Worm (Caenorhabditis elegans): ENCODE data around the gene ins-10.

ins-10 gene

DNA sequence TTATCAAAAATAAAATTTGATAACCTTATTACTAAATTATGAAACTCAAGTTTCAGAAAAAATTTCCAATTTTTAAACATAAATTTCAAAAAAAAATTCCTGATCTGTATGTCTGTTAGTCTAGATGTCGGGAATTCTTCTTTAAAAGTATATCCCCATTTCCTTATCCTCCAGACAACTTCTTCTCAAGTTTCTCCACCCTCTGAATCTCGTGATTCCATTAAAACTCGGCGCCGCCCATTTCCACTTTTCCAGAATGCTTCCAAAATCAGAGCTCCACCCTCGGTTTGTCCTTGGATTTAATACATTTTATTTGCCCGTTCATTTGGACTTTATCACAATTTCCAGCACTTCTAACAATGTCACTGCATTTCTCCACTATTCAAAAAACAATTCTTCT lies at the start of gene ins-10:
Gene ins-10, plus strand, starts transcription at position 301 of the 400 bp plus-strand sequence.
- TF ChIP-seq nhr-77 (tag; optimal IDR thresholded peaks at IDR 0.05) (no peak), ceh-9 (tag; optimal IDR thresholded peaks at IDR 0.05) (no peak), nhr-67 (tag; optimal IDR thresholded peaks at IDR 0.05) (no peak), nfya-1 (tag; optimal IDR thresholded peaks at IDR 0.05; ENCODE audit: insufficient read depth) (no peak), nhr-76 (tag; optimal IDR thresholded peaks at IDR 0.05) (no peak), mdl-1 (tag; optimal IDR thresholded peaks at IDR 0.05) (no peak), ceh-82 (tag; optimal IDR thresholded peaks at IDR 0.05) (no peak), aly-2 (tag; optimal IDR thresholded peaks at IDR 0.05) (no peak), egl-27 (tag; optimal IDR thresholded peaks at IDR 0.05) (no peak), nhr-25 (tag; optimal IDR thresholded peaks at IDR 0.05) (no peak)

DNA sequence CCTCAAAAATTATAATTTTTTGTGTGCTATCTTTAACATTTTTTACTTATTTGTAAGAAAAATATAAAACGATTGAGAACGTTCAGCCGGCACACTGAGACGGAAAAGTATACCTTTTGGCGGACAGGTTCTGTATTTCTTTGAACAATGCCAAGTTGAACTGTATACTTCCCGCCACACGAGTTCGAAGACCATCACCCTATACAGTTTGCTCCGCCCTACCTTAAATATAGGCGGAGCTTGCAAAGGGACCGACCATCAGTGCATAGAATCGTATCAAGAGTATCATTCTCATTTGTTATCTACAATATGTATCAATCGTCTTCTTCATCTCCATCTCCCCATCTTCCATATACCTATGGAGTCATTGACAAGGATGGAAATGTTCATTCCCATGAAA lies 48.9 kb upstream of the ins-10 start, which contains the start of gene end-1:
Gene end-1, plus strand, starts transcription at position 301 of the 400 bp plus-strand sequence.
- TF ChIP-seq fkh-10 (GFP tag; optimal IDR thresholded peaks at IDR 0.05) (no peak), nhr-237 (tag; optimal IDR thresholded peaks at IDR 0.05) (no peak), elt-2 (tag; optimal IDR thresholded peaks at IDR 0.05) (no peak), skn-1 (tag; optimal IDR thresholded peaks at IDR 0.05) (no peak), daf-12 (tag; optimal IDR thresholded peaks at IDR 0.05) (no peak), ZK546.5 (tag; optimal IDR thresholded peaks at IDR 0.05) (no peak), ama-1 (optimal IDR thresholded peaks at IDR 0.05) (no peak), mdl-1 (tag; optimal IDR thresholded peaks at IDR 0.05) (no peak), nhr-76 (tag; optimal IDR thresholded peaks at IDR 0.05) (no peak), ztf-11 (tag; optimal IDR thresholded peaks at IDR 0.05) (no peak), lin-39 (tag; optimal IDR thresholded peaks at IDR 0.05) (no peak)

DNA sequence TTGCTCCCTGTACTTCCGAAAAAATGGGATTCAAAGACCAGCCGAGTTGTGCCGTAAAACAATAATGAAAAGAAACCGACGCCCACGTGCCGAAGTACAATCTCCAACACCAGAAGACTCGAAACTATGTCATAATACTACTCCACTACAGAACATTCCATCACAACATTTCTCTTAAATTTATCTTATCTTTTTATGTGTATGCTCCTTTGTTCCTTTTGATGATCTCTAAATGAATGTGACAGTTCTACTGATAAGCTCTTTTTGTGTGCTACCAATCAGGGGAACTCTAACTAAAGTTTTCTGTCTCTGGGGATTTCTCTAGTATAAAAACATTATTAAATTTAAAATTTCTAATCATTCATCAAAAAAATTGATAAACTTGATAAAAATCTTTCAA lies 46.9 kb upstream of the ins-10 start:
- TF ChIP-seq sea-2 (GFP tag; optimal IDR thresholded peaks at IDR 0.05) (no peak), nfya-1 (tag; optimal IDR thresholded peaks at IDR 0.05; ENCODE audit: insufficient read depth) (peak; percentile 37), eor-1 (tag; optimal IDR thresholded peaks at IDR 0.05) (no peak), egl-27 (tag; optimal IDR thresholded peaks at IDR 0.05) (no peak), aly-2 (tag; optimal IDR thresholded peaks at IDR 0.05) (no peak), nhr-28 (tag; optimal IDR thresholded peaks at IDR 0.05) (no peak), pha-4 (tag; optimal IDR thresholded peaks at IDR 0.05) (peak; percentile 41), jun-1 (tag; optimal IDR thresholded peaks at IDR 0.05) (peak; percentile 30), pqm-1 (tag; optimal IDR thresholded peaks at IDR 0.05) (peak; percentile 47), lsy-12 (tag; optimal IDR thresholded peaks at IDR 0.05) (peak; percentile 45), elt-2 (tag; optimal IDR thresholded peaks at IDR 0.05) (peak; percentile 96), fkh-2 (tag; optimal IDR thresholded peaks at IDR 0.05) (no peak)

DNA sequence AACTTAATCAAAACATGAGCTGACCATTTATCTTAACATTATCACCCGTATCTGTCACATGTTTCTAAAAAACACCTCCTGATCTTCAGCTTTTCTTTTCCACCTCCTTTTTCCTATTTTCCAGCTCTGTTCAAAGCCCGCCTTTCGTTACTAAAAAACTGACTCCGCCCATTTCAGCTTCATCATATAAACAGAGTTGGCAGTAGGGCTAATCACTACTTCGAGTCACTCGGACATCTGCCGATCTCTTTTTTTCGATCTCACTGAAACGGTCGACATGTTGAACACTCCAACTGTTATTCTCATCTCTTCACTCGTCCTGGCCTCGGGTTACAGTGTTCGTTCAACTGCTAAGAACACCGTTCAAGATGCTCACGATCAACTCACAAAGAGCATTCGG lies 41.3 kb upstream of the ins-10 start, which contains the start of gene droe-4:
Gene droe-4, plus strand, starts transcription at position 172 of the 400 bp plus-strand sequence.
- TF ChIP-seq tbx-2 (tag; optimal IDR thresholded peaks at IDR 0.05) (no peak), ztf-11 (tag; optimal IDR thresholded peaks at IDR 0.05) (no peak), daf-12 (tag; optimal IDR thresholded peaks at IDR 0.05) (no peak), egl-5 (tag; optimal IDR thresholded peaks at IDR 0.05) (no peak), nhr-67 (tag; optimal IDR thresholded peaks at IDR 0.05) (no peak), ZK546.5 (tag; optimal IDR thresholded peaks at IDR 0.05) (no peak), skn-1 (tag; optimal IDR thresholded peaks at IDR 0.05) (no peak), mml-1 (tag; optimal IDR thresholded peaks at IDR 0.05) (no peak), ama-1 (optimal IDR thresholded peaks at IDR 0.05) (no peak), nhr-25 (tag; optimal IDR thresholded peaks at IDR 0.05) (no peak), R02D3.7 (tag; optimal IDR thresholded peaks at IDR 0.05) (no peak), ceh-28 (tag; optimal IDR thresholded peaks at IDR 0.05) (no peak), nhr-28 (tag; optimal IDR thresholded peaks at IDR 0.05) (no peak), pqm-1 (tag; optimal IDR thresholded peaks at IDR 0.05) (no peak), ztf-4 (tag; optimal IDR thresholded peaks at IDR 0.05) (no peak)

DNA sequence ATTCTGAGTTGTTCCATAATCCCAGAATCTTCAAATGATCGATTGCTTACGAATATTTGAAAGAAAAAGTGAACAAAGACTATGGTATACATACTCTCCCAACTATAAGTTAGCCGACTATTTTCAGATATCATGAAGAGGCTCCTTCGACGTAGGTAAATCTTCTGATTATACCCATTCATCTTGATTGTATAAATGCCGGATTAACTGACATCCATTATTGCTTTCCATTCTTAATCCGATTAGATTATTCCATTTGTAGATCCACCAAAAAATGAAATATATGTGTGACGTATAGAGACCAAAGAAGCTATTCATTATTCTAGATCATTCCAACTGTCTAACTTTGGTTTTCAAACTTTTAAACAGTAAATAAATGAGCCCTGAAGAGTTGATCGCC lies 40.3 kb upstream of the ins-10 start:
- no peak for TF ChIP-seq R02D3.7 (tag; optimal IDR thresholded peaks at IDR 0.05)
- no peak for TF ChIP-seq sea-2 (GFP tag; optimal IDR thresholded peaks at IDR 0.05)
- no peak for TF ChIP-seq nfya-1 (tag; optimal IDR thresholded peaks at IDR 0.05; ENCODE audit: insufficient read depth)
- TF ChIP-seq ceh-9 (tag; optimal IDR thresholded peaks at IDR 0.05): no peak
- no peak for TF ChIP-seq ceh-16 (tag; optimal IDR thresholded peaks at IDR 0.05)
- no peak for TF ChIP-seq elt-3 (tag; optimal IDR thresholded peaks at IDR 0.05)
- TF ChIP-seq nhr-12 (tag; optimal IDR thresholded peaks at IDR 0.05): no peak
- no peak for TF ChIP-seq unc-39 (tag; optimal IDR thresholded peaks at IDR 0.05)
- TF ChIP-seq jun-1 (tag; optimal IDR thresholded peaks at IDR 0.05): no peak
- TF ChIP-seq nhr-67 (tag; optimal IDR thresholded peaks at IDR 0.05): no peak
- TF ChIP-seq tbx-2 (tag; optimal IDR thresholded peaks at IDR 0.05): no peak
- no peak for TF ChIP-seq mdl-1 (tag; optimal IDR thresholded peaks at IDR 0.05)
- no peak for TF ChIP-seq fkh-10 (GFP tag; optimal IDR thresholded peaks at IDR 0.05)
- no peak for TF ChIP-seq egl-5 (tag; optimal IDR thresholded peaks at IDR 0.05)
- TF ChIP-seq eor-1 (tag; optimal IDR thresholded peaks at IDR 0.05): no peak
- no peak for TF ChIP-seq nhr-25 (tag; optimal IDR thresholded peaks at IDR 0.05)

Data from whole organism, L3 larva.